Worm (Caenorhabditis elegans) whole organism, L1 larva: Measurements from ENCODE around the gene madf-5.

ENCODE experiments used
- C04F5.9 ChIP-seq: sonication (generic microtip); optimal IDR thresholded peaks from 2 replicates; lab custom pipeline; 2016; ENCODE audit warnings: missing genetic modification characterization, missing compliant biosample characterization
- aha-1 ChIP-seq: fragments of 150-350 bp; optimal IDR thresholded peaks from 2 replicates; lab custom pipeline; 2014; ENCODE audit warnings: missing biosample characterization, missing genetic modification characterization
- aly-2 ChIP-seq: fragments of 150-350 bp; optimal IDR thresholded peaks from 2 replicates; lab custom pipeline; 2014; ENCODE audit warnings: missing biosample characterization, missing genetic modification characterization
- ceh-63 ChIP-seq: fragments of 200-800 bp; sonication (Bioruptor generic); optimal IDR thresholded peaks from 2 replicates; lab custom pipeline; 2018; ENCODE audit warnings: mild to moderate bottlenecking, missing genetic modification characterization, missing compliant biosample characterization
- ceh-90 ChIP-seq: sonication (generic microtip); optimal IDR thresholded peaks from 2 replicates; lab custom pipeline; 2016; ENCODE audit warnings: missing genetic modification characterization, missing compliant biosample characterization
- ces-1 ChIP-seq: fragments of 150-350 bp; optimal IDR thresholded peaks from 2 replicates; lab custom pipeline; 2014; ENCODE audit warnings: missing biosample characterization, missing genetic modification reagents, missing genetic modification characterization
- dpl-1 ChIP-seq, 3 experiments: fragments of 150-350 bp in 2 of 3; sonication (generic microtip) in 1 of 3; optimal IDR thresholded peaks; 2 replicates each; lab custom pipeline; 2014 to 2017; ENCODE audit warnings: missing biosample characterization in 3 of 3, missing genetic modification characterization in 3 of 3, missing genetic modification reagents in 3 of 3
- dsc-1 ChIP-seq: sonication (generic microtip); optimal IDR thresholded peaks from 2 replicates; lab custom pipeline; 2016; ENCODE audit warnings: mild to moderate bottlenecking, missing genetic modification characterization, missing compliant biosample characterization
- efl-1 ChIP-seq, 4 experiments: fragments of 150-350 bp; optimal IDR thresholded peaks in 3 of 4; peaks in 1 of 4; 1 replicate in 1 of 4; 2 replicates in 3 of 4; lab custom pipeline; 2014; ENCODE audit warnings: missing biosample characterization in 2 of 4, missing genetic modification characterization in 2 of 4, missing genetic modification reagents in 2 of 4
- egl-13 ChIP-seq: sonication (generic microtip); optimal IDR thresholded peaks from 2 replicates; lab custom pipeline; 2016; ENCODE audit warnings: missing genotype, missing genetic modification reagents, missing genetic modification characterization, missing compliant biosample characterization
- egl-27 ChIP-seq, 2 experiments: fragments of 150-350 bp in 1 of 2; sonication (generic microtip); optimal IDR thresholded peaks; 3 replicates each; lab custom pipeline; 2017 to 2018; ENCODE audit warnings: missing biosample characterization in 2 of 2, missing genetic modification characterization in 2 of 2, missing genetic modification reagents in 2 of 2
- elt-3 ChIP-seq, 6 experiments: fragments of 150-350 bp in 1 of 6; sonication (generic microtip); optimal IDR thresholded peaks; 2 replicates each; lab custom pipeline; 2017 to 2018; ENCODE audit warnings: missing biosample characterization in 6 of 6, missing genetic modification characterization in 6 of 6, inconsistent platforms in 1 of 6
- fkh-10 ChIP-seq: sonication (generic microtip); optimal IDR thresholded peaks from 2 replicates; lab custom pipeline; 2017; ENCODE audit warnings: missing biosample characterization, missing genetic modification reagents, missing genetic modification characterization
- fkh-4 ChIP-seq: sonication (generic microtip); optimal IDR thresholded peaks from 2 replicates; lab custom pipeline; 2016; ENCODE audit warnings: missing compliant biosample characterization, missing genetic modification characterization, borderline replicate concordance
- fos-1 ChIP-seq: fragments of 150-350 bp; optimal IDR thresholded peaks from 2 replicates; lab custom pipeline; 2014; ENCODE audit warnings: missing biosample characterization, missing genetic modification characterization
- hlh-17 ChIP-seq: fragments of 200-800 bp; sonication (Bioruptor generic); optimal IDR thresholded peaks from 2 replicates; lab custom pipeline; 2018; ENCODE audit warnings: missing genetic modification characterization, mild to moderate bottlenecking, missing compliant biosample characterization, moderate library complexity, borderline replicate concordance
- hlh-4 ChIP-seq: sonication (generic microtip); optimal IDR thresholded peaks from 2 replicates; lab custom pipeline; 2016; ENCODE audit warnings: mild to moderate bottlenecking, missing genetic modification characterization, missing compliant biosample characterization
- irx-1 ChIP-seq: sonication (generic microtip); optimal IDR thresholded peaks from 2 replicates; lab custom pipeline; 2016; ENCODE audit warnings: missing genetic modification characterization, missing compliant biosample characterization
- lin-39 ChIP-seq: fragments of 150-350 bp; optimal IDR thresholded peaks from 2 replicates; lab custom pipeline; 2014; ENCODE audit warnings: missing biosample characterization, missing genetic modification reagents, missing genetic modification characterization
- lir-3 ChIP-seq: sonication (generic microtip); optimal IDR thresholded peaks from 2 replicates; lab custom pipeline; 2016; ENCODE audit warnings: mild to moderate bottlenecking, missing genetic modification characterization, moderate library complexity, missing compliant biosample characterization; ENCODE audit not compliant: poor library complexity
- lsy-2 ChIP-seq, 2 experiments: fragments of 150-350 bp; optimal IDR thresholded peaks; 2 replicates each; lab custom pipeline; 2014; ENCODE audit warnings: missing biosample characterization in 2 of 2, missing genetic modification characterization in 2 of 2
- mef-2 ChIP-seq: fragments of 150-350 bp; optimal IDR thresholded peaks from 2 replicates; lab custom pipeline; 2014; ENCODE audit warnings: missing biosample characterization, missing genetic modification characterization
- nhr-19 ChIP-seq: fragments of 200-800 bp; sonication (Bioruptor generic); conservative IDR thresholded peaks from 2 replicates; pipeline ENCODE4 v1.3.6; 2022; ENCODE audit warnings: missing genetic modification characterization, missing compliant biosample characterization
- nhr-237 ChIP-seq: fragments of 150-350 bp; optimal IDR thresholded peaks from 2 replicates; lab custom pipeline; 2014; ENCODE audit warnings: missing biosample characterization, missing genetic modification characterization
- nhr-28 ChIP-seq: fragments of 150-350 bp; optimal IDR thresholded peaks from 2 replicates; lab custom pipeline; 2014; ENCODE audit warnings: missing biosample characterization, missing genetic modification characterization
- nhr-76 ChIP-seq: sonication (generic microtip); optimal IDR thresholded peaks from 2 replicates; lab custom pipeline; 2017; ENCODE audit warnings: missing biosample characterization, missing genetic modification characterization
- nhr-77 ChIP-seq: fragments of 150-350 bp; optimal IDR thresholded peaks from 2 replicates; lab custom pipeline; 2014; ENCODE audit warnings: missing biosample characterization, missing genetic modification characterization
- nhr-85 ChIP-seq: sonication (generic microtip); peaks from one replicate; lab custom pipeline; 2016; ENCODE audit warnings: missing genetic modification characterization, inconsistent platforms, missing compliant biosample characterization
- pqm-1 ChIP-seq: sonication (generic microtip); optimal IDR thresholded peaks from 3 replicates; lab custom pipeline; 2017; ENCODE audit warnings: missing biosample characterization, missing genetic modification characterization
- rnt-1 ChIP-seq: sonication (generic microtip); optimal IDR thresholded peaks from 2 replicates; lab custom pipeline; 2016; ENCODE audit warnings: mild to moderate bottlenecking, missing genetic modification characterization, moderate library complexity, missing compliant biosample characterization
- snu-23 ChIP-seq: sonication (generic microtip); optimal IDR thresholded peaks from 2 replicates; lab custom pipeline; 2016; ENCODE audit warnings: missing genetic modification characterization, missing compliant biosample characterization
- sptf-1 ChIP-seq: fragments of 150-350 bp; optimal IDR thresholded peaks from 2 replicates; lab custom pipeline; 2014; ENCODE audit warnings: missing biosample characterization, missing genetic modification characterization
- tbx-2 ChIP-seq: sonication (generic microtip); optimal IDR thresholded peaks from 2 replicates; lab custom pipeline; 2016; ENCODE audit warnings: missing genetic modification characterization, missing compliant biosample characterization
- unc-30 ChIP-seq: sonication (generic microtip); optimal IDR thresholded peaks from 2 replicates; lab custom pipeline; 2017; ENCODE audit warnings: missing biosample characterization, missing genetic modification characterization
- vab-15 ChIP-seq: sonication (generic microtip); optimal IDR thresholded peaks from 2 replicates; lab custom pipeline; 2017; ENCODE audit warnings: missing genotype, mild to moderate bottlenecking, missing genetic modification characterization, missing compliant biosample characterization
- xbp-1 ChIP-seq: sonication (generic microtip); optimal IDR thresholded peaks from 2 replicates; lab custom pipeline; 2016; ENCODE audit warnings: missing genetic modification characterization, missing compliant biosample characterization
- zag-1 ChIP-seq: fragments of 150-350 bp; optimal IDR thresholded peaks from 2 replicates; lab custom pipeline; 2014; ENCODE audit warnings: missing biosample characterization, missing genetic modification characterization
- ztf-11 ChIP-seq, 2 experiments: sonication (generic microtip); optimal IDR thresholded peaks; 2 replicates each; lab custom pipeline; 2016 to 2017; ENCODE audit warnings: missing genetic modification characterization in 2 of 2, missing biosample characterization in 1 of 2, missing compliant biosample characterization in 1 of 2

madf-5 gene

ce11 chrII:14570541-14571160 lies 2.8 kb upstream of the madf-5 start:
- TF ChIP-seq efl-1 (optimal IDR thresholded peaks at IDR 0.05; lab: Kevin White, UChicago) (no peak), efl-1 (GFP tag; optimal IDR thresholded peaks at IDR 0.05 in 1 of 2; lab: Kevin White, UChicago) (peak in 1 of 2 experiments; percentile 91), hlh-4 (tag; lab: Kevin White, UChicago) (no peak), nhr-77 (tag; lab: Kevin White, UChicago) (peak; percentile 71), lsy-2 (tag; optimal IDR thresholded peaks at IDR 0.05; lab: Kevin White, UChicago) (peak in 1 of 2 experiments; percentile 4)
- TF ChIP-seq, all 84 proteins: peak for 3

ce11 chrII:14574790-14575189 lies 1.4 kb downstream of the madf-5 start:
- no peak for TF ChIP-seq irx-1
- no peak for TF ChIP-seq pqm-1 (tag; lab: Kevin White, UChicago)
- TF ChIP-seq fkh-10 (GFP tag; lab: Kevin White, UChicago), result no peak
- no peak for TF ChIP-seq unc-30 (tag; lab: Kevin White, UChicago)
- no peak for TF ChIP-seq tbx-2 (tag; lab: Kevin White, UChicago)
- no peak for TF ChIP-seq elt-3 (tag; optimal IDR thresholded peaks at IDR 0.05; lab: Kevin White, UChicago)
- no peak for TF ChIP-seq egl-27 (tag; optimal IDR thresholded peaks at IDR 0.05; lab: Kevin White, UChicago)
- no peak for TF ChIP-seq fkh-4
- TF ChIP-seq lin-39, result no peak
- no peak for TF ChIP-seq aha-1 (tag; lab: Kevin White, UChicago)
- no peak for TF ChIP-seq ceh-90 (tag; lab: Kevin White, UChicago)
- no peak for TF ChIP-seq sptf-1 (tag; lab: Kevin White, UChicago)

DNA sequence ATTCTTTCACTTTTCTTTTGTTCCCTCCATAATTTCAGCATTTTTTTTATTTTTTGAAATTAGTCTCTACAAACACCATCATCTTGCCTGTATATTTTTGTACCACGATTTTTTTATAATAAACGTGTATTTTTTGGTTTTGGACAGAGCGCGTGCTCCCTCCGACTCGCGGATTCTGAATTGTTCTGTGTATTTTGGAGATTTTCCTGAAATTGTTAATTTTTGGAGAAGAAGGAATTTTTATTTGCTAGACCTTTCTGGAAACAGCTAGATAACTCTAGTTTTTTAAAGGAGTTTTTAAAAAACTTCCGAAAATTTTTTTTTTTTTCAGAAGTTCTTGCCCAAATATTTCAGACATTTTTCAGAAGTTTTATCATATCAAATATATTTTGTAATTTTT lies 3.0 kb downstream of the madf-5 start, which contains the start of gene C01G12.13:
C01G12.13 (plus strand) TSS at position 301 of the 400 bp plus-strand sequence.
- TF ChIP-seq lir-3 (tag; lab: Kevin White, UChicago) (no peak), nhr-28 (tag; lab: Kevin White, UChicago) (no peak), aly-2 (tag; lab: Kevin White, UChicago) (no peak), ces-1 (GFP tag; lab: Kevin White, UChicago) (no peak), egl-13 (no peak)

- TF ChIP-seq hlh-17 (GFP tag; lab: Kevin White, UChicago) (no peak), fos-1 (tag; lab: Kevin White, UChicago) (no peak), unc-30 (tag; lab: Kevin White, UChicago) (no peak)
- TF ChIP-seq, all 84 proteins: peak for 0
Observed at ce11 chrII:14578013-14578412, 4.6 kb downstream of the madf-5 start, which contains the start of gene nspb-7. nspb-7 (plus strand) TSS chrII:14578313.

DNA sequence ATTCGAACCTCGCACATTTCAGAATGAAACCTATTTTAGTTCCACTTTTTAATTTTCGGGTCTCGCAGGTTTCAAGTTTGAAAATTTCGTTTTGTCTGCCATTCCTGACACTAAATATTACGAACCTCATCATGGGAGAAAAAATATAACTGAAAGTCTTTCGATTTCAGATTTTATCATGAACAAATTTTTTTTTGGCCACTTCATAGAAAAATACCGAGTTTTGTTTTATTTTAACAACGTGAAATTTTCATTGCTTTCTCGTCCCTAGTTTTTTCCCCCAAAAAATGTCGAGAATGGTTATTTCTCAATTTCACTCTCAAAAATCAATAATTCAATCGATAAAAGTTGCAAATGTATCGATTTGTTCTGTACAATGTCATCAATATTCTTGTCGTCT lies 5.3 kb downstream of the madf-5 start, which contains the start of gene C01G12.9:
C01G12.9 (plus strand) TSS at position 301 of the 400 bp plus-strand sequence.
- TF ChIP-seq xbp-1 (tag; lab: Kevin White, UChicago), result no peak
- TF ChIP-seq efl-1 (optimal IDR thresholded peaks at IDR 0.05; lab: Kevin White, UChicago), result no peak
- TF ChIP-seq efl-1 (GFP tag; optimal IDR thresholded peaks at IDR 0.05 in 1 of 2; lab: Kevin White, UChicago), result peak in 1 of 2 experiments; percentile 51

- TF ChIP-seq efl-1 (optimal IDR thresholded peaks at IDR 0.05; lab: Kevin White, UChicago), result no peak
- TF ChIP-seq efl-1 (GFP tag; optimal IDR thresholded peaks at IDR 0.05 in 1 of 2; lab: Kevin White, UChicago), result peak in 1 of 2 experiments; percentile 62
- TF ChIP-seq nhr-85 (tag; lab: Kevin White, UChicago), result no peak
- TF ChIP-seq, all 84 proteins: peak for 1
Observed at ce11 chrII:14580549-14580948, 7.1 kb downstream of the madf-5 start, which contains the start of the genes nspb-8 and nspb-9. nspb-8 (minus strand) TSS chrII:14580649. nspb-9 (plus strand) TSS chrII:14580859.

DNA sequence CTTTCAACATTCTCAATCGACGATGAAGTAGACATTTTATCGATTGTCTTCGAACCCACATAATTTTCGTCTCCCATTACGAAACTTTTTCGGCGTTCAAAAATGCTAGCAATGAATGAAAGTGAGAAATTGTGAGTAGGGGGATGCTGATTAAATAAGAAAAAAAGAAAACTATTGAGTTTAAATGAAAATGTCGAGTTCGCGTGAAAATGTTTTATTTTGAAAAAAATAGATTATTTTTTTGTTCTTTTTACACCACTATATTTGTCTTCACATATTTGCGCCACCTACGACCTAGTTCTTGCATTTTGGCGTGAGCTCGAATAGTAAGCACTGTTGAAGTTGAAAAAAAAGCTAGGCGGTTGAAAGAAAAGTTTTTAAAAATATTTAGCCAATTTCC lies 8.8 kb downstream of the madf-5 start, which contains the start of gene C01G12.3:
C01G12.3 (minus strand) TSS at position 101 of the 400 bp plus-strand sequence.
- no peak for TF ChIP-seq mef-2 (tag; lab: Kevin White, UChicago)
- no peak for TF ChIP-seq nhr-19 (GFP tag; lab: Robert Waterston, UW)
- no peak for TF ChIP-seq ceh-63 (GFP tag; lab: Kevin White, UChicago)
- no peak for TF ChIP-seq ztf-11 (tag; optimal IDR thresholded peaks at IDR 0.05; lab: Kevin White, UChicago)
- TF ChIP-seq nhr-237 (tag; lab: Kevin White, UChicago), result no peak
- TF ChIP-seq pqm-1 (tag; lab: Kevin White, UChicago), result no peak
- no peak for TF ChIP-seq dsc-1 (tag; lab: Kevin White, UChicago)
- no peak for TF ChIP-seq dpl-1 (GFP tag; optimal IDR thresholded peaks at IDR 0.05; lab: Kevin White, UChicago)
- no peak for TF ChIP-seq xbp-1 (tag; lab: Kevin White, UChicago)
- no peak for TF ChIP-seq nhr-76 (tag; lab: Kevin White, UChicago)
- TF ChIP-seq C04F5.9 (tag; lab: Kevin White, UChicago), result no peak
- no peak for TF ChIP-seq rnt-1 (tag; lab: Kevin White, UChicago)
- no peak for TF ChIP-seq tbx-2 (tag; lab: Kevin White, UChicago)
- TF ChIP-seq vab-15 (tag; lab: Kevin White, UChicago), result no peak
- TF ChIP-seq efl-1 (optimal IDR thresholded peaks at IDR 0.05; lab: Kevin White, UChicago), result no peak
- TF ChIP-seq efl-1 (GFP tag; optimal IDR thresholded peaks at IDR 0.05 in 1 of 2; lab: Kevin White, UChicago), result no peak
- TF ChIP-seq snu-23 (GFP tag; lab: Kevin White, UChicago), result no peak
- TF ChIP-seq zag-1, result no peak
